Fruit fly (Drosophila melanogaster) whole organism, embryonic: ENCODE measurements around the gene IM33.

ENCODE experiments used
- Adf1 ChIP-seq: fragments of 200-800 bp; sonication (Bioruptor generic); IDR thresholded peaks from 2 replicates; pipeline ENCODE4 v1.3.6; 2022; ENCODE audit warnings: missing biosample characterization, missing genetic modification characterization
- Bdp1 ChIP-seq: fragments of 200-800 bp; sonication (Bioruptor generic); optimal IDR thresholded peaks from 3 replicates; lab custom pipeline; 2016; ENCODE audit warnings: missing biosample characterization, missing genetic modification characterization
- Blimp-1 ChIP-seq: fragments of 200-800 bp; sonication (Bioruptor generic); optimal IDR thresholded peaks from 3 replicates; lab custom pipeline; 2018; ENCODE audit warnings: missing biosample characterization, missing genetic modification characterization, mild to moderate bottlenecking, moderate library complexity, missing genetic modification reagents
- CG10431 ChIP-seq: fragments of 200-800 bp; sonication (Bioruptor generic); optimal IDR thresholded peaks from 3 replicates; lab custom pipeline; 2018; ENCODE audit warnings: missing biosample characterization, mild to moderate bottlenecking, missing genetic modification characterization
- CG10565 ChIP-seq: fragments of 200-800 bp; sonication (Bioruptor generic); optimal IDR thresholded peaks from 3 replicates; lab custom pipeline; 2016; ENCODE audit warnings: missing biosample characterization, mild to moderate bottlenecking, missing genetic modification characterization
- CG12391 ChIP-seq: fragments of 200-800 bp; sonication (Bioruptor generic); optimal IDR thresholded peaks from 3 replicates; lab custom pipeline; 2018; ENCODE audit warnings: missing biosample characterization, mild to moderate bottlenecking, missing genetic modification characterization, moderate library complexity
- CG14014 ChIP-seq: fragments of 200-800 bp; sonication (Bioruptor generic); IDR thresholded peaks from 2 replicates; pipeline ENCODE4 v1.3.6; 2022; ENCODE audit warnings: missing biosample characterization, missing genetic modification characterization
- CG14965 ChIP-seq: fragments of 200-800 bp; sonication (Bioruptor generic); optimal IDR thresholded peaks from 2 replicates; lab custom pipeline; 2016; ENCODE audit warnings: missing biosample characterization, missing genetic modification characterization, borderline replicate concordance
- CG16815 ChIP-seq: fragments of 200-800 bp; sonication (Bioruptor generic); optimal IDR thresholded peaks from 3 replicates; lab custom pipeline; 2017; ENCODE audit warnings: missing biosample characterization, mild to moderate bottlenecking, missing genetic modification characterization
- CG1792 ChIP-seq: fragments of 200-800 bp; sonication (Bioruptor generic); optimal IDR thresholded peaks from 2 replicates; lab custom pipeline; 2016; ENCODE audit warnings: missing biosample characterization, missing genetic modification characterization
- CG2199 ChIP-seq: fragments of 200-800 bp; sonication (Bioruptor generic); IDR thresholded peaks from 3 replicates; pipeline ENCODE4 v1.3.6; 2022; ENCODE audit warnings: missing biosample characterization, missing genetic modification characterization
- CG2202 ChIP-seq: fragments of 200-800 bp; sonication (Bioruptor generic); optimal IDR thresholded peaks from 2 replicates; lab custom pipeline; 2018; ENCODE audit warnings: missing biosample characterization, mild to moderate bottlenecking, missing genetic modification characterization
- CG3995 ChIP-seq: fragments of 200-800 bp; sonication (Bioruptor generic); optimal IDR thresholded peaks from 3 replicates; lab custom pipeline; 2016; ENCODE audit warnings: missing biosample characterization, missing genetic modification characterization
- CG7745 ChIP-seq: fragments of 200-800 bp; sonication (Bioruptor generic); optimal IDR thresholded peaks from 2 replicates; lab custom pipeline; 2018; ENCODE audit warnings: missing biosample characterization, mild to moderate bottlenecking, missing genetic modification characterization, moderate library complexity
- CG7786 ChIP-seq: fragments of 200-800 bp; sonication (Bioruptor generic); optimal IDR thresholded peaks from 2 replicates; lab custom pipeline; 2016; ENCODE audit warnings: missing biosample characterization, missing genetic modification characterization
- CTCF ChIP-seq: fragments of 200-800 bp; sonication (Bioruptor generic); optimal IDR thresholded peaks from 2 replicates; lab custom pipeline; 2017; ENCODE audit warnings: missing biosample characterization, mild to moderate bottlenecking, missing genetic modification characterization, moderate library complexity
- CkIIα-i1 ChIP-seq: fragments of 200-800 bp; sonication (Bioruptor generic); IDR thresholded peaks from 2 replicates; pipeline ENCODE4 v1.3.6; 2022; ENCODE audit warnings: missing biosample characterization, missing genetic modification characterization
- CrebB ChIP-seq: fragments of 200-800 bp; sonication (Bioruptor generic); optimal IDR thresholded peaks from 3 replicates; lab custom pipeline; 2018; ENCODE audit warnings: missing biosample characterization, mild to moderate bottlenecking, missing genetic modification characterization
- Deaf1 ChIP-seq: fragments of 200-800 bp; optimal IDR thresholded peaks from 3 replicates; lab custom pipeline; 2019; ENCODE audit warnings: missing biosample characterization, mild to moderate bottlenecking, missing genetic modification characterization, moderate library complexity
- Dfd ChIP-seq, 2 experiments: fragments of >200 bp; optimal IDR thresholded peaks; 2 replicates each; lab custom pipeline; 2017; ENCODE audit warnings: missing biosample characterization in 2 of 2, missing genetic modification characterization in 2 of 2
- Dref ChIP-seq: fragments of 200-800 bp; sonication (Bioruptor generic); IDR thresholded peaks from 2 replicates; pipeline ENCODE4 v1.3.6; 2022; ENCODE audit warnings: missing biosample characterization, missing genetic modification characterization
- Drgx ChIP-seq: fragments of 200-800 bp; sonication (Bioruptor generic); IDR thresholded peaks from 2 replicates; pipeline ENCODE4 v1.3.6; 2022; ENCODE audit warnings: missing biosample characterization, missing genetic modification characterization
- E2f2 ChIP-seq: fragments of 200-800 bp; sonication (Bioruptor generic); IDR thresholded peaks from 2 replicates; pipeline ENCODE4 v1.3.6; 2022; ENCODE audit warnings: missing biosample characterization, missing genetic modification characterization
- H2.0 ChIP-seq: fragments of 200-800 bp; sonication (Bioruptor generic); IDR thresholded peaks from 2 replicates; pipeline ENCODE4 v1.3.6; 2022; ENCODE audit warnings: missing biosample characterization, missing genetic modification characterization
- Hey ChIP-seq: fragments of 200-800 bp; sonication (Bioruptor generic); optimal IDR thresholded peaks from 3 replicates; lab custom pipeline; 2018; ENCODE audit warnings: missing biosample characterization, mild to moderate bottlenecking, missing genetic modification characterization
- HmgD ChIP-seq: fragments of 200-800 bp; sonication (Bioruptor generic); optimal IDR thresholded peaks from 3 replicates; lab custom pipeline; 2016; ENCODE audit warnings: missing biosample characterization, missing genetic modification characterization
- Myb ChIP-seq: fragments of 200-800 bp; sonication (Bioruptor generic); optimal IDR thresholded peaks from 2 replicates; lab custom pipeline; 2016; ENCODE audit warnings: missing biosample characterization, missing genetic modification characterization
- NfI ChIP-seq: fragments of 200-800 bp; sonication (Bioruptor generic); optimal IDR thresholded peaks from 3 replicates; lab custom pipeline; 2018; ENCODE audit warnings: missing biosample characterization, mild to moderate bottlenecking, missing genetic modification characterization, moderate library complexity
- Ravus ChIP-seq: fragments of 200-800 bp; sonication (Bioruptor generic); IDR thresholded peaks from 2 replicates; pipeline ENCODE4 v1.3.6; 2022; ENCODE audit warnings: missing biosample characterization, missing genetic modification characterization
- ash1 ChIP-seq: fragments of 200-800 bp; sonication (Bioruptor generic); optimal IDR thresholded peaks from 2 replicates; lab custom pipeline; 2018; ENCODE audit warnings: missing biosample characterization, mild to moderate bottlenecking, missing genetic modification characterization
- bab2 ChIP-seq: fragments of 200-800 bp; sonication (Bioruptor generic); optimal IDR thresholded peaks from 2 replicates; lab custom pipeline; 2016; ENCODE audit warnings: missing biosample characterization, missing genetic modification characterization
- bbx ChIP-seq: fragments of 200-800 bp; sonication (Bioruptor generic); IDR thresholded peaks from 2 replicates; pipeline ENCODE4 v1.3.6; 2022; ENCODE audit warnings: missing biosample characterization, missing genetic modification characterization; ENCODE audit not compliant: partially characterized antibody
- bowl ChIP-seq: fragments of 200-800 bp; sonication (Bioruptor generic); IDR thresholded peaks from 2 replicates; pipeline ENCODE4 v1.3.6; 2022; ENCODE audit warnings: missing biosample characterization, missing genetic modification characterization
- esg ChIP-seq: fragments of 200-800 bp; sonication (Bioruptor generic); conservative IDR thresholded peaks from 2 replicates; pipeline ENCODE4 v1.3.6; 2022; ENCODE audit warnings: missing biosample characterization, missing genetic modification characterization
- jumu ChIP-seq: fragments of 200-800 bp; sonication (Bioruptor generic); optimal IDR thresholded peaks from 3 replicates; lab custom pipeline; 2016; ENCODE audit warnings: missing biosample characterization, missing genetic modification characterization
- kay ChIP-seq: fragments of 200-800 bp; sonication (Bioruptor generic); optimal IDR thresholded peaks from 2 replicates; lab custom pipeline; 2016; ENCODE audit warnings: missing biosample characterization, missing genetic modification characterization
- ken ChIP-seq: fragments of 200-800 bp; sonication (Bioruptor generic); IDR thresholded peaks from 3 replicates; pipeline ENCODE4 v1.3.6; 2022; ENCODE audit warnings: missing biosample characterization, missing genetic modification characterization
- maf-S ChIP-seq: fragments of 200-800 bp; sonication (Bioruptor generic); optimal IDR thresholded peaks from 2 replicates; lab custom pipeline; 2016; ENCODE audit warnings: missing biosample characterization, missing genetic modification characterization
- onecut ChIP-seq: fragments of 200-800 bp; sonication (Bioruptor generic); IDR thresholded peaks from 2 replicates; pipeline ENCODE4 v1.3.6; 2022; ENCODE audit warnings: missing biosample characterization, missing genetic modification characterization
- p53 ChIP-seq: fragments of 200-800 bp; sonication (Bioruptor generic); optimal IDR thresholded peaks from 2 replicates; lab custom pipeline; 2016; ENCODE audit warnings: missing biosample characterization, missing genetic modification characterization
- pfk ChIP-seq: fragments of 200-800 bp; sonication (Bioruptor generic); optimal IDR thresholded peaks from 2 replicates; lab custom pipeline; 2018; ENCODE audit warnings: missing biosample characterization, mild to moderate bottlenecking, missing genetic modification characterization, moderate library complexity
- pho ChIP-seq: fragments of 200-800 bp; sonication (Bioruptor generic); optimal IDR thresholded peaks from 2 replicates; lab custom pipeline; 2016; ENCODE audit warnings: missing biosample characterization, missing genetic modification characterization
- pnt ChIP-seq: fragments of 200-800 bp; sonication (Bioruptor generic); optimal IDR thresholded peaks from 3 replicates; lab custom pipeline; 2016; ENCODE audit warnings: missing biosample characterization, missing genetic modification characterization
- repo ChIP-seq: fragments of 200-800 bp; sonication (Bioruptor generic); optimal IDR thresholded peaks from 2 replicates; lab custom pipeline; 2016; ENCODE audit warnings: missing biosample characterization, missing genetic modification characterization
- run ChIP-seq: fragments of 200-800 bp; sonication (Bioruptor generic); optimal IDR thresholded peaks from 3 replicates; lab custom pipeline; 2018; ENCODE audit warnings: missing biosample characterization, mild to moderate bottlenecking, missing genetic modification characterization
- sens ChIP-seq: fragments of 200-800 bp; sonication (Bioruptor generic); peaks from one replicate; lab custom pipeline; 2016; ENCODE audit warnings: missing biosample characterization, missing genetic modification characterization
- sna ChIP-seq: fragments of 200-800 bp; sonication (Bioruptor generic); IDR thresholded peaks from 2 replicates; pipeline ENCODE4 v1.3.6; 2022; ENCODE audit warnings: missing biosample characterization, missing genetic modification characterization; ENCODE audit not compliant: partially characterized antibody
- stc ChIP-seq: fragments of 200-800 bp; sonication (Bioruptor generic); IDR thresholded peaks from 2 replicates; pipeline ENCODE4 v1.3.6; 2022; ENCODE audit warnings: missing biosample characterization, missing genetic modification characterization
- stwl ChIP-seq: fragments of 200-800 bp; sonication (Bioruptor generic); optimal IDR thresholded peaks from 3 replicates; lab custom pipeline; 2018; ENCODE audit warnings: missing biosample characterization, mild to moderate bottlenecking, missing genetic modification characterization, moderate library complexity
- tgo ChIP-seq: fragments of 200-800 bp; sonication (Bioruptor generic); IDR thresholded peaks from 3 replicates; pipeline ENCODE4 v1.3.6; 2022; ENCODE audit warnings: missing biosample characterization, missing genetic modification characterization
- tna ChIP-seq: fragments of 200-800 bp; sonication (Bioruptor generic); IDR thresholded peaks from 2 replicates; pipeline ENCODE4 v1.3.6; 2022; ENCODE audit warnings: missing biosample characterization, missing genetic modification characterization; ENCODE audit not compliant: partially characterized antibody
- usp ChIP-seq: fragments of >200 bp; optimal IDR thresholded peaks from 2 replicates; lab custom pipeline; 2017; ENCODE audit warnings: missing biosample characterization, missing genetic modification characterization

IM33 gene

DNA sequence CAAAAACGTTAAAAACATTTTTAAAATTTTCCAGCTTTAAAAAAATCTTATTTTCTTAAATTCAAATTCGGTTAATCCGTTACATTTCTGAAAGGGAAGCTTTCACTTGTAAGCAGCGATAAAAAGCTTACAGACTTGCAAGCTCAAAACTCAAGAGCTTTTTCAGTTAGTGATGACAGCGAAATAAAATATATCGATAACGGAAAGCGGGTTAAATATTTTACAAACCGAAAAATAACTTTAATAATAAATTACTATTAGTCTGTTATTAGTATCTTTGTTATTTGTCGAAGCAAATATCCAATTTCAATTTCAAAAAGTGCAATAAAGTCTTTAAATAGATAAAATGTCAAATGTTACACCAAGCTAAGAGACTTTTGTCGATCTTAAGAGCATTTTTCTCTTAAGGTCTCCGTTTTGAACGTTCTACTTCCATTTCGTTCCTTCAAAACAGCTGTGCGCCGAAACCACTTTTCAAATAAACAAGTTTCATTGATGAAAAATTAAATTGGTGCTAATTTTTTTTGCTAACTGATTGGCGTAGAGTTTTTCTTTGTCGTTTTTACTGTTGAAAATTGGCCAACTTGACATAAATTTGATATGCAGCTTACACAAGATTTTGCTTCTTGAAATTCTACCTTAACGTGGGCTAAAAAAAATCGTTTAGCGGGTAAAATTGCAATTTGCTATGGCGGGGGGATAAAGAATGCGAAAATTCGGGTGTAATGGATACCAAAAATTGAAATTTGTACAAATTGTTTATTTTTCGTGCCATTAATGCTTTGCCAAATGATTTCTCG, 48.1 kb downstream of the IM33 start (continued):
- TF ChIP-seq usp (GFP tag; lab: Kevin White, UChicago) (no peak), run (tag; lab: Kevin White, UChicago) (no peak), jumu (GFP tag; lab: Kevin White, UChicago) (no peak), pfk (peak; percentile 88), maf-S (GFP tag; lab: Kevin White, UChicago) (no peak), bowl (GFP tag; lab: Robert Waterston, UW) (no peak), Dref (GFP tag; lab: Robert Waterston, UW) (peak; percentile 56), pho (GFP tag; lab: Kevin White, UChicago) (no peak), Ravus (GFP tag; lab: Robert Waterston, UW) (no peak), CG7745 (tag; lab: Kevin White, UChicago) (peak; percentile 78), esg (GFP tag; lab: Robert Waterston, UW) (no peak), onecut (no peak), CG14965 (no peak), Drgx (no peak), p53 (GFP tag; lab: Kevin White, UChicago) (no peak), CrebB (peak; percentile 9), Hey (tag; lab: Kevin White, UChicago) (no peak), H2.0 (GFP tag; lab: Robert Waterston, UW) (no peak), repo (GFP tag; lab: Kevin White, UChicago) (no peak), CG10431 (GFP tag; lab: Kevin White, UChicago) (no peak), Myb (GFP tag; lab: Kevin White, UChicago) (peak; percentile 73), Dfd (GFP tag; optimal IDR thresholded peaks at IDR 0.05; lab: Kevin White, UChicago) (no peak), sens (peak; percentile 57), tna (GFP tag; lab: Robert Waterston, UW) (no peak), bab2 (no peak), NfI (GFP tag; lab: Kevin White, UChicago) (no peak), bbx (peak; percentile 38; the same call in 1 of the 2 replicates), stwl (tag; lab: Kevin White, UChicago) (peak; percentile 14), pnt (GFP tag; lab: Kevin White, UChicago) (no peak), CTCF (GFP tag; lab: Kevin White, UChicago) (peak; percentile 12), CG1792 (GFP tag; lab: Kevin White, UChicago) (no peak), CG2202 (no peak), HmgD (GFP tag; lab: Kevin White, UChicago) (no peak), Adf1 (GFP tag; lab: Robert Waterston, UW) (no peak), Bdp1 (GFP tag; lab: Kevin White, UChicago) (no peak), Deaf1 (tag; lab: Kevin White, UChicago) (no peak), CG2199 (GFP tag; lab: Robert Waterston, UW) (no peak), Blimp-1 (no peak), CG12391 (tag; lab: Kevin White, UChicago) (peak; percentile 51), CG3995 (GFP tag; lab: Kevin White, UChicago) (no peak), stc (GFP tag; lab: Robert Waterston, UW) (no peak), CG10565 (GFP tag; lab: Kevin White, UChicago) (no peak), E2f2 (GFP tag; lab: Robert Waterston, UW) (0 out of 2 replicates have a peak, but pooled peaks have one; percentile 29), CG14014 (0 out of 2 replicates have a peak, but pooled peaks have one; percentile 12), ash1 (GFP tag; lab: Kevin White, UChicago) (no peak), ken (GFP tag; lab: Robert Waterston, UW) (no peak), kay (GFP tag; lab: Kevin White, UChicago) (no peak), CkIIα-i1 (GFP tag; lab: Robert Waterston, UW) (no peak), sna (GFP tag; lab: Robert Waterston, UW) (peak; percentile 70), CG7786 (no peak), CG16815 (GFP tag; lab: Kevin White, UChicago) (no peak), tgo (GFP tag; lab: Robert Waterston, UW) (no peak)
